Worm (Caenorhabditis elegans) whole organism, L3 larva: ENCODE data around the gene srj-25.
A peak's percentile ranks its signal among the peaks of the same experiment; 100 is the strongest.

Experiments
- R02D3.7 ChIP-seq: fragments of 150-350 bp; optimal IDR thresholded peaks from 2 replicates; lab custom pipeline; 2014; ENCODE audit warnings: missing biosample characterization, missing genetic modification characterization
- ZK546.5 ChIP-seq: sonication (generic microtip); optimal IDR thresholded peaks from 2 replicates; lab custom pipeline; 2017; ENCODE audit warnings: missing biosample characterization, missing genetic modification characterization
- aly-2 ChIP-seq: fragments of 150-350 bp; optimal IDR thresholded peaks from 2 replicates; lab custom pipeline; 2014; ENCODE audit warnings: missing biosample characterization, missing genetic modification characterization
- ama-1 ChIP-seq: fragments of 150-350 bp; optimal IDR thresholded peaks from 2 replicates; lab custom pipeline; 2018
- ceh-16 ChIP-seq: sonication (generic microtip); optimal IDR thresholded peaks from 2 replicates; lab custom pipeline; 2017; ENCODE audit warnings: missing biosample characterization, missing genetic modification characterization
- ceh-28 ChIP-seq: fragments of 150-350 bp; optimal IDR thresholded peaks from 2 replicates; lab custom pipeline; 2014; ENCODE audit warnings: missing biosample characterization, missing genetic modification reagents, missing genetic modification characterization
- ceh-82 ChIP-seq: fragments of 150-350 bp; optimal IDR thresholded peaks from 2 replicates; lab custom pipeline; 2014; ENCODE audit warnings: missing biosample characterization, missing genetic modification characterization
- ceh-9 ChIP-seq: sonication (generic microtip); optimal IDR thresholded peaks from 2 replicates; lab custom pipeline; 2018; ENCODE audit warnings: missing biosample characterization, missing genetic modification characterization
- daf-12 ChIP-seq: fragments of 150-350 bp; optimal IDR thresholded peaks from 2 replicates; lab custom pipeline; 2014; ENCODE audit warnings: missing biosample characterization, missing genetic modification reagents, missing genetic modification characterization
- egl-27 ChIP-seq: sonication (generic microtip); optimal IDR thresholded peaks from 4 replicates; lab custom pipeline; 2017; ENCODE audit warnings: missing biosample characterization, missing genetic modification reagents, missing genetic modification characterization
- egl-5 ChIP-seq: fragments of 150-350 bp; optimal IDR thresholded peaks from 2 replicates; lab custom pipeline; 2017; ENCODE audit warnings: missing biosample characterization, missing genetic modification reagents, missing genetic modification characterization, inconsistent platforms
- elt-1 ChIP-seq: fragments of 150-350 bp; optimal IDR thresholded peaks from 2 replicates; lab custom pipeline; 2014; ENCODE audit warnings: missing biosample characterization, missing genetic modification characterization
- elt-2 ChIP-seq: sonication (generic microtip); optimal IDR thresholded peaks from 2 replicates; lab custom pipeline; 2016; ENCODE audit warnings: missing genetic modification reagents, mild to moderate bottlenecking, missing genetic modification characterization, missing compliant biosample characterization
- elt-3 ChIP-seq, 3 experiments: fragments of 150-350 bp in 1 of 3; sonication (generic microtip) in 2 of 3; optimal IDR thresholded peaks; 2 replicates in 2 of 3; 4 replicates in 1 of 3; lab custom pipeline; 2014 to 2017; ENCODE audit warnings: missing biosample characterization in 3 of 3, missing genetic modification characterization in 3 of 3
- eor-1 ChIP-seq, 2 experiments: fragments of 150-350 bp; optimal IDR thresholded peaks; 2 replicates each; lab custom pipeline; 2014 to 2018; ENCODE audit warnings: missing biosample characterization in 2 of 2, missing genetic modification characterization in 2 of 2
- fkh-10 ChIP-seq: sonication (generic microtip); optimal IDR thresholded peaks from 2 replicates; lab custom pipeline; 2017; ENCODE audit warnings: missing biosample characterization, missing genetic modification reagents, missing genetic modification characterization
- fkh-2 ChIP-seq: fragments of 150-350 bp; optimal IDR thresholded peaks from 2 replicates; lab custom pipeline; 2014; ENCODE audit warnings: missing biosample characterization, missing genetic modification reagents, missing genetic modification characterization
- fos-1 ChIP-seq: fragments of 150-350 bp; optimal IDR thresholded peaks from 2 replicates; lab custom pipeline; 2014; ENCODE audit warnings: missing biosample characterization, missing genetic modification characterization
- hmg-11 ChIP-seq: sonication (generic microtip); optimal IDR thresholded peaks from 2 replicates; lab custom pipeline; 2016; ENCODE audit warnings: missing genetic modification characterization, missing compliant biosample characterization
- jun-1 ChIP-seq: fragments of 150-350 bp; optimal IDR thresholded peaks from 2 replicates; lab custom pipeline; 2014; ENCODE audit warnings: missing biosample characterization, missing genetic modification reagents, missing genetic modification characterization
- lin-15B ChIP-seq: fragments of 150-350 bp; optimal IDR thresholded peaks from 2 replicates; lab custom pipeline; 2014; ENCODE audit warnings: missing biosample characterization, missing genetic modification characterization
- lin-39 ChIP-seq: fragments of 150-350 bp; optimal IDR thresholded peaks from 2 replicates; lab custom pipeline; 2018; ENCODE audit warnings: missing biosample characterization, missing genetic modification reagents, missing genetic modification characterization
- lsy-12 ChIP-seq: sonication (generic microtip); optimal IDR thresholded peaks from 2 replicates; lab custom pipeline; 2016; ENCODE audit warnings: mild to moderate bottlenecking, missing genetic modification characterization, missing compliant biosample characterization
- mdl-1 ChIP-seq: fragments of 150-350 bp; optimal IDR thresholded peaks from 2 replicates; lab custom pipeline; 2014; ENCODE audit warnings: missing biosample characterization, missing genetic modification characterization
- mml-1 ChIP-seq: fragments of 150-350 bp; sonication (generic microtip); optimal IDR thresholded peaks from 3 replicates; lab custom pipeline; 2014; ENCODE audit warnings: missing biosample characterization, missing genetic modification characterization
- nfya-1 ChIP-seq: sonication (generic microtip); optimal IDR thresholded peaks from 2 replicates; lab custom pipeline; 2017; ENCODE audit warnings: missing genetic modification characterization, mild to moderate bottlenecking, missing compliant biosample characterization, antibody characterized with exemption, moderate library complexity; ENCODE audit not compliant: insufficient read depth
- nhr-11 ChIP-seq: fragments of 150-350 bp; optimal IDR thresholded peaks from 2 replicates; lab custom pipeline; 2014; ENCODE audit warnings: missing biosample characterization, missing genetic modification characterization
- nhr-12 ChIP-seq: fragments of 150-350 bp; optimal IDR thresholded peaks from 2 replicates; lab custom pipeline; 2014; ENCODE audit warnings: missing biosample characterization, missing genetic modification characterization
- nhr-23 ChIP-seq: fragments of 150-350 bp; optimal IDR thresholded peaks from 2 replicates; lab custom pipeline; 2014; ENCODE audit warnings: missing biosample characterization, missing genetic modification reagents, missing genetic modification characterization
- nhr-237 ChIP-seq: fragments of 150-350 bp; optimal IDR thresholded peaks from 2 replicates; lab custom pipeline; 2014; ENCODE audit warnings: missing biosample characterization, missing genetic modification characterization
- nhr-25 ChIP-seq: sonication (generic microtip); optimal IDR thresholded peaks from 2 replicates; lab custom pipeline; 2017; ENCODE audit warnings: missing biosample characterization, missing genetic modification characterization
- nhr-28 ChIP-seq: fragments of 150-350 bp; optimal IDR thresholded peaks from 2 replicates; lab custom pipeline; 2014; ENCODE audit warnings: missing biosample characterization, missing genetic modification characterization
- nhr-43 ChIP-seq: sonication (generic microtip); optimal IDR thresholded peaks from 2 replicates; lab custom pipeline; 2016; ENCODE audit warnings: mild to moderate bottlenecking, missing genetic modification characterization, missing compliant biosample characterization; ENCODE audit not compliant: poor library complexity, severe bottlenecking
- nhr-67 ChIP-seq: fragments of 150-350 bp; optimal IDR thresholded peaks from 2 replicates; lab custom pipeline; 2014; ENCODE audit warnings: missing biosample characterization, missing genetic modification characterization
- nhr-76 ChIP-seq: fragments of 150-350 bp; sonication (generic microtip); optimal IDR thresholded peaks from 5 replicates; lab custom pipeline; 2014; ENCODE audit warnings: missing biosample characterization, missing genetic modification characterization
- nhr-77 ChIP-seq: fragments of 150-350 bp; optimal IDR thresholded peaks from 2 replicates; lab custom pipeline; 2014; ENCODE audit warnings: missing biosample characterization, missing genetic modification characterization
- pha-4 ChIP-seq: fragments of 150-350 bp; optimal IDR thresholded peaks from 2 replicates; lab custom pipeline; 2014; ENCODE audit warnings: missing biosample characterization, missing genetic modification reagents, missing genetic modification characterization
- pqm-1 ChIP-seq: fragments of 150-350 bp; optimal IDR thresholded peaks from 2 replicates; lab custom pipeline; 2017; ENCODE audit warnings: missing biosample characterization, missing genetic modification characterization, inconsistent platforms
- sea-2 ChIP-seq: fragments of 150-350 bp; sonication (generic microtip); optimal IDR thresholded peaks from 4 replicates; lab custom pipeline; 2014; ENCODE audit warnings: missing biosample characterization, missing genetic modification reagents, missing genetic modification characterization
- skn-1 ChIP-seq: fragments of 150-350 bp; optimal IDR thresholded peaks from 2 replicates; lab custom pipeline; 2014; ENCODE audit warnings: missing biosample characterization, missing genetic modification characterization
- snpc-4 ChIP-seq: fragments of 150-350 bp; optimal IDR thresholded peaks from 2 replicates; lab custom pipeline; 2014; ENCODE audit warnings: missing biosample characterization, missing genetic modification characterization
- tbx-2 ChIP-seq: sonication (generic microtip); optimal IDR thresholded peaks from 2 replicates; lab custom pipeline; 2016; ENCODE audit warnings: mild to moderate bottlenecking, missing genetic modification characterization, missing compliant biosample characterization
- unc-39 ChIP-seq: sonication (generic microtip); optimal IDR thresholded peaks from 4 replicates; lab custom pipeline; 2017; ENCODE audit warnings: missing biosample characterization, missing genetic modification characterization
- unc-62 ChIP-seq: fragments of 150-350 bp; sonication (generic microtip); optimal IDR thresholded peaks from 4 replicates; lab custom pipeline; 2014; ENCODE audit warnings: missing biosample characterization, missing genetic modification reagents, missing genetic modification characterization
- zag-1 ChIP-seq: fragments of 150-350 bp; optimal IDR thresholded peaks from 2 replicates; lab custom pipeline; 2014; ENCODE audit warnings: missing biosample characterization, missing genetic modification characterization
- ztf-11 ChIP-seq: fragments of 150-350 bp; optimal IDR thresholded peaks from 2 replicates; lab custom pipeline; 2014; ENCODE audit warnings: missing biosample characterization, missing genetic modification characterization
- ztf-4 ChIP-seq: fragments of 150-350 bp; optimal IDR thresholded peaks from 2 replicates; lab custom pipeline; 2014; ENCODE audit warnings: missing biosample characterization, missing genetic modification characterization

Gene srj-25

ce11 chrV:723895-724352, 12.1 kb downstream of the srj-25 start, which contains the start of gene fbxb-72:
Gene fbxb-72 (minus strand): TSS chrV:723952.
- TF ChIP-seq daf-12 (no peak), mdl-1 (tag; lab: Kevin White, UChicago) (no peak), zag-1 (no peak), ztf-4 (tag; lab: Kevin White, UChicago) (peak; percentile 66), egl-5 (no peak), nhr-77 (tag; lab: Kevin White, UChicago) (peak; percentile 51), nhr-237 (tag; lab: Kevin White, UChicago) (no peak), R02D3.7 (tag; lab: Kevin White, UChicago) (peak; percentile 24), pqm-1 (tag; lab: Kevin White, UChicago) (peak; percentile 94), eor-1 (tag; optimal IDR thresholded peaks at IDR 0.05; lab: Kevin White, UChicago) (no peak), ceh-28 (tag; lab: Kevin White, UChicago) (no peak), ztf-11 (tag; lab: Kevin White, UChicago) (no peak), lsy-12 (tag; lab: Kevin White, UChicago) (peak; percentile 49), ama-1 (lab: Kevin White, UChicago) (peak; percentile 99), lin-15B (tag; lab: Kevin White, UChicago) (no peak), nhr-28 (tag; lab: Kevin White, UChicago) (peak; percentile 36), nhr-43 (tag; lab: Kevin White, UChicago) (peak; percentile 97), tbx-2 (tag; lab: Kevin White, UChicago) (peak; percentile 85), nhr-11 (tag; lab: Kevin White, UChicago) (peak; percentile 2), nhr-76 (tag; lab: Kevin White, UChicago) (peak; percentile 43), egl-27 (no peak), elt-1 (tag; lab: Kevin White, UChicago) (no peak), sea-2 (GFP tag; lab: Kevin White, UChicago) (no peak), nhr-23 (tag; lab: Kevin White, UChicago) (peak; percentile 78), lin-39 (tag; lab: Kevin White, UChicago) (peak; percentile 37), nhr-25 (tag; lab: Kevin White, UChicago) (peak; percentile 3), ceh-82 (tag; lab: Kevin White, UChicago) (no peak), nhr-67 (tag; lab: Kevin White, UChicago) (peak; percentile 14), skn-1 (peak; percentile 94), unc-62 (no peak), fos-1 (tag; lab: Kevin White, UChicago) (no peak), ceh-16 (tag; lab: Kevin White, UChicago) (no peak), unc-39 (tag; lab: Kevin White, UChicago) (no peak), snpc-4 (tag; lab: Kevin White, UChicago) (no peak), elt-2 (tag; lab: Kevin White, UChicago) (peak; percentile 76), pha-4 (tag; lab: Kevin White, UChicago) (peak; percentile 55), nhr-12 (no peak), hmg-11 (tag; lab: Kevin White, UChicago) (no peak), ZK546.5 (tag; lab: Kevin White, UChicago) (no peak), aly-2 (tag; lab: Kevin White, UChicago) (peak; percentile 93), ceh-9 (no peak), elt-3 (tag; optimal IDR thresholded peaks at IDR 0.05; lab: Kevin White, UChicago) (peak in 1 of 3 experiments; percentile 4), nfya-1 (tag; lab: Kevin White, UChicago) (peak; percentile 68), jun-1 (peak; percentile 59), fkh-2 (tag; lab: Kevin White, UChicago) (no peak), fkh-10 (GFP tag; lab: Kevin White, UChicago) (no peak), mml-1 (tag; lab: Kevin White, UChicago) (no peak)
